Fruit fly (Drosophila melanogaster) whole organism: ENCODE data around the gene CG31897.

Experiments
- CG8478 ChIP-seq: fragments of >200 bp; optimal IDR thresholded peaks from 2 replicates; lab custom pipeline; 2018; ENCODE audit warnings: inconsistent platforms
- Dll ChIP-seq: fragments of >200 bp; optimal IDR thresholded peaks from 2 replicates; lab custom pipeline; 2017
- EcR ChIP-seq, 2 experiments: fragments of >200 bp; optimal IDR thresholded peaks; 2 replicates each; lab custom pipeline; 2017; ENCODE audit warnings: missing biosample characterization in 2 of 2, missing genetic modification characterization in 2 of 2, missing genetic modification reagents in 2 of 2
- pan ChIP-seq: fragments of >200 bp; optimal IDR thresholded peaks from 2 replicates; lab custom pipeline; 2017
- psq ChIP-seq: fragments of >200 bp; optimal IDR thresholded peaks from 2 replicates; lab custom pipeline; 2017
- usp ChIP-seq: fragments of >200 bp; optimal IDR thresholded peaks from 2 replicates; lab custom pipeline; 2017; ENCODE audit warnings: missing biosample characterization, missing genetic modification characterization, mixed read lengths

- TF ChIP-seq pan (lab: Kevin White, UChicago) (no peak), Dll (lab: Kevin White, UChicago) (no peak), EcR (GFP tag; optimal IDR thresholded peaks at IDR 0.05; lab: Kevin White, UChicago) (no peak), usp (GFP tag; lab: Kevin White, UChicago) (no peak), psq (lab: Kevin White, UChicago) (no peak), CG8478 (lab: Kevin White, UChicago) (no peak)
Observed at dm6 chr2L:8399863-8400598, 42.2 kb upstream of the CG31897 start, which contains the start of gene CG31898.
